Worm (Caenorhabditis elegans): ENCODE measurements around the gene Y38E10A.34.

The Y38E10A.34 gene

ce11 chrII:12678867-12679134 lies 47.8 kb downstream of the Y38E10A.34 start, which contains the start of gene Y38E10A.24:
TSS of gene Y38E10A.24 (plus strand) at chrII:12679035.
- TF ChIP-seq nfya-1 (tag; optimal IDR thresholded peaks at IDR 0.05; ENCODE audit: insufficient read depth) (no peak), nhr-28 (tag; optimal IDR thresholded peaks at IDR 0.05) (no peak), unc-39 (tag; optimal IDR thresholded peaks at IDR 0.05) (no peak), ama-1 (optimal IDR thresholded peaks at IDR 0.05) (no peak), nhr-77 (tag; optimal IDR thresholded peaks at IDR 0.05) (no peak), egl-27 (tag; optimal IDR thresholded peaks at IDR 0.05) (no peak), nhr-67 (tag; optimal IDR thresholded peaks at IDR 0.05) (no peak), nhr-12 (tag; optimal IDR thresholded peaks at IDR 0.05) (no peak), elt-3 (tag; optimal IDR thresholded peaks at IDR 0.05) (no peak), snpc-4 (tag; optimal IDR thresholded peaks at IDR 0.05) (no peak), ztf-4 (tag; optimal IDR thresholded peaks at IDR 0.05) (no peak), R02D3.7 (tag; optimal IDR thresholded peaks at IDR 0.05) (no peak), mdl-1 (tag; optimal IDR thresholded peaks at IDR 0.05) (no peak), lsy-12 (tag; optimal IDR thresholded peaks at IDR 0.05) (no peak), unc-62 (GFP tag; optimal IDR thresholded peaks at IDR 0.05) (no peak), eor-1 (tag; optimal IDR thresholded peaks at IDR 0.05) (no peak), pha-4 (tag; optimal IDR thresholded peaks at IDR 0.05) (no peak), ceh-82 (tag; optimal IDR thresholded peaks at IDR 0.05) (no peak), nhr-76 (tag; optimal IDR thresholded peaks at IDR 0.05) (no peak), nhr-237 (tag; optimal IDR thresholded peaks at IDR 0.05) (no peak)

- TF ChIP-seq nhr-237 (tag; optimal IDR thresholded peaks at IDR 0.05) = no peak
- peak; percentile 72 for TF ChIP-seq hmg-11 (tag; optimal IDR thresholded peaks at IDR 0.05)
- TF ChIP-seq nhr-23 (tag; optimal IDR thresholded peaks at IDR 0.05) = peak; percentile 77
- TF ChIP-seq daf-12 (tag; optimal IDR thresholded peaks at IDR 0.05) = no peak
- TF ChIP-seq lin-15B (tag; optimal IDR thresholded peaks at IDR 0.05) = peak; percentile 70
- TF ChIP-seq R02D3.7 (tag; optimal IDR thresholded peaks at IDR 0.05) = peak; percentile 98
- TF ChIP-seq pha-4 (tag; optimal IDR thresholded peaks at IDR 0.05) = peak; percentile 62
- TF ChIP-seq snpc-4 (tag; optimal IDR thresholded peaks at IDR 0.05) = no peak
- no peak for TF ChIP-seq nhr-43 (tag; optimal IDR thresholded peaks at IDR 0.05; ENCODE audit: poor library complexity, severe bottlenecking)
- TF ChIP-seq elt-2 (tag; optimal IDR thresholded peaks at IDR 0.05) = peak; percentile 13
- no peak for TF ChIP-seq nhr-67 (tag; optimal IDR thresholded peaks at IDR 0.05)
- no peak for TF ChIP-seq ceh-82 (tag; optimal IDR thresholded peaks at IDR 0.05)
- TF ChIP-seq nfya-1 (tag; optimal IDR thresholded peaks at IDR 0.05; ENCODE audit: insufficient read depth) = peak; percentile 69
Measured at ce11 chrII:12679635-12680034, 48.6 kb downstream of the Y38E10A.34 start, which contains the start of the genes Y38E10A.33 and cox-10. TSS of gene Y38E10A.33 (minus strand) at chrII:12679646. TSS of gene cox-10 (plus strand) at chrII:12679954.
